Worm (Caenorhabditis elegans) whole organism, midembryonic: Measurements from ENCODE around the gene syp-2.

Source experiments
- T22C8.4 ChIP-seq: fragments of 200-800 bp; sonication (Bioruptor generic); IDR thresholded peaks from 2 replicates; pipeline ENCODE4 v1.3.6; 2022; ENCODE audit warnings: missing genetic modification characterization, missing compliant biosample characterization
- ztf-23 ChIP-seq: fragments of 200-800 bp; sonication (Bioruptor generic); IDR thresholded peaks from 2 replicates; pipeline ENCODE4 v1.3.6; 2022; ENCODE audit warnings: missing genetic modification reagents, missing genetic modification characterization, missing compliant biosample characterization

DNA sequence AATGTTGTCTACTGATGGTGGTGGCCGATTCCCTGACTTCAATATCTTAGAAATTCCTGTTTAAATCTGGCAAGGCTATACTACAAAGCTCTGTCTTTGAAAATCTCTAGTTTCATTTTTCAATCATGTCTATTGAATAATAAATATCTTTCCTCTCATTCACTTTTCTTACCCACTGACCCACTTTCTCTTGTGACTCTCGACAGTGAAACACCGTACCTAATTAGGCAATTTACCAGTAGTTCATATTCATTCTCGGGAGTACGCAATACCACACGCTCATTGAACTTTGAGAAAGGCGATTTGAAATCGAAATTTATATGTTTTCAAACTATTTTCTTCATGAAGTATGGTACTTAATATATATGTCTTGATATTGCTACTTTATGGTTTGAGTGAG, 48.5 kb downstream of the syp-2 start, which contains the start of gene CD4.11:
- TF ChIP-seq ztf-23 (no peak), T22C8.4 (no peak)
